Worm (Caenorhabditis elegans) whole organism, early embryonic: ENCODE data around the gene B0001.5.

Source experiments
- aly-1 ChIP-seq: sonication (generic microtip); optimal IDR thresholded peaks from 2 replicates; lab custom pipeline; 2016; ENCODE audit warnings: missing genetic modification characterization, missing compliant biosample characterization
- ama-1 ChIP-seq: fragments of 150-350 bp; optimal IDR thresholded peaks from 2 replicates; lab custom pipeline; 2014
- ceh-13 ChIP-seq: fragments of 200-800 bp; sonication (Bioruptor generic); optimal IDR thresholded peaks from 2 replicates; lab custom pipeline; 2018; ENCODE audit warnings: mild to moderate bottlenecking, missing genetic modification characterization, missing compliant biosample characterization
- ceh-36 ChIP-seq: sonication (generic microtip); optimal IDR thresholded peaks from 2 replicates; lab custom pipeline; 2016; ENCODE audit warnings: missing genetic modification characterization, inconsistent platforms, missing compliant biosample characterization
- flt-1 ChIP-seq: fragments of 200-800 bp; sonication (Bioruptor generic); IDR thresholded peaks from 2 replicates; pipeline ENCODE4 v1.3.6; 2022; ENCODE audit warnings: missing genetic modification characterization, missing compliant biosample characterization
- hnd-1 ChIP-seq: sonication (generic microtip); optimal IDR thresholded peaks from 2 replicates; lab custom pipeline; 2016; ENCODE audit warnings: missing genetic modification characterization, missing compliant biosample characterization
- pes-1 ChIP-seq: fragments of 200-800 bp; sonication (Bioruptor generic); IDR thresholded peaks from 2 replicates; pipeline ENCODE4 v1.3.6; 2022; ENCODE audit warnings: missing genetic modification reagents, missing genetic modification characterization, missing compliant biosample characterization
- scrt-1 ChIP-seq: fragments of 200-800 bp; sonication (Bioruptor generic); IDR thresholded peaks from 2 replicates; pipeline ENCODE4 v1.3.6; 2022; ENCODE audit warnings: missing genetic modification characterization, missing compliant biosample characterization
- tbx-11 ChIP-seq: fragments of 200-800 bp; sonication (Bioruptor generic); IDR thresholded peaks from 2 replicates; pipeline ENCODE4 v1.3.6; 2022; ENCODE audit warnings: missing genetic modification characterization, missing compliant biosample characterization
- tbx-37 ChIP-seq: fragments of 200-800 bp; sonication (Bioruptor generic); conservative IDR thresholded peaks from 2 replicates; pipeline ENCODE4 v1.3.6; 2022; ENCODE audit warnings: missing genetic modification reagents, missing genetic modification characterization, missing compliant biosample characterization
- tra-4 ChIP-seq: sonication (generic microtip); optimal IDR thresholded peaks from 2 replicates; lab custom pipeline; 2017; ENCODE audit warnings: missing genetic modification characterization, missing compliant biosample characterization

DNA sequence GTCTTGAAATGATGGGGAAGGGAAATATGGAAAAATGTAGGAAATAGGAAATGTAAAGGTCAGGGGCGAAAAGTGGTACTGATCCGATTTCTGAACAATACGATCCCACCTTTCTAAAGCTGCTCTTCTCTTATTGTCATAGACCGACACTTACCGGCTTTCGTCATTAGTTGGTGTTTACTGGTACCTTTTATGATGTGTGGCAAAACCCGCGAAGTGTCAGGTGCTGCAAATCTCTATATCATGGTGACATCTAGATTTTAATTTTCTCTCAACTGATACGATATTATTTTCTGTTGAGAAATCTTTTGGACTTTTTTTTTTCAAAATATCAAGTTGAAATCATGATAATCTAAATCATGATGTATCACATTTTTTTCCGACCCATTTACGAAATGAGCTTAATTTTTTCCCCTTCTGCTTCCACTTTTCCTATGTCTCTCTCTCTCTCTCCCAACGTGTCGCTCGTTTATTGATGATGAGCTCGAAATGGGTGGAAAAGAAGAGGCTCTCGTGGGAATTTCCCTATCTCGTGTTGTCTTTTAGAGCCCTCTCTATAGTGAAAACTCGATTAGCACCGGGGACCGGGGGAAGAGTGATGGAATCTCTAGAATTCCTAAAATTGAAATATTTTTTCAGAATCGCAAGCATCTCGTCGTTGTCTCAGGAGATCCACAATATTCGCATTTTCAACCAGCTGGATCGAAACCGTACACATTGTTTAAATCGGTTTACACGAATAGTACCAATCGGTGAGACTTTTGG lies 11.6 kb downstream of the B0001.5 start:
- TF ChIP-seq ceh-13 (GFP tag; lab: Kevin White, UChicago) (no peak), ama-1 (lab: Kevin White, UChicago) (no peak), aly-1 (tag; lab: Kevin White, UChicago) (no peak), hnd-1 (tag; lab: Kevin White, UChicago) (no peak), tbx-11 (GFP tag; lab: Robert Waterston, UW) (no peak), ceh-36 (no peak), tra-4 (tag; lab: Kevin White, UChicago) (no peak), flt-1 (GFP tag; lab: Robert Waterston, UW) (no peak), pes-1 (GFP tag; lab: Robert Waterston, UW) (no peak), scrt-1 (GFP tag; lab: Robert Waterston, UW) (no peak), tbx-37 (GFP tag; lab: Robert Waterston, UW) (no peak)
